Worm (Caenorhabditis elegans): ENCODE results near the gene Y70C5A.2.

ce11 chrV:16589488-16589887 lies 33.5 kb downstream of the Y70C5A.2 start:
- TF ChIP-seq ama-1 (optimal IDR thresholded peaks at IDR 0.05) = no peak
- TF ChIP-seq F13C5.2 (tag; optimal IDR thresholded peaks at IDR 0.05) = no peak
